Fruit fly (Drosophila melanogaster) ovary, adult (tissue): ENCODE data around the gene Drep4.

Source experiments
- CG17801 ChIP-seq: fragments of 200-800 bp; optimal IDR thresholded peaks from 2 replicates; lab custom pipeline; 2019; ENCODE audit warnings: missing biosample characterization, mild to moderate bottlenecking, missing genetic modification characterization, moderate library complexity; ENCODE audit not compliant: partially characterized antibody

Drep4 gene

dm6 chr2L:13234610-13235489 is 51.4 kb downstream of the Drep4 start, which contains the start of gene Mabi:
Mabi (minus strand) TSS chr2L:13234660.
- no peak for TF ChIP-seq CG17801
